Worm (Caenorhabditis elegans): ENCODE results near the gene unc-115.
A peak's percentile ranks its signal among the peaks of the same experiment; 100 is the strongest.

Gene unc-115

ce11 chrX:10148235-10148872, 1.7 kb downstream of the unc-115 start:
- TF ChIP-seq eyg-1 (tag; optimal IDR thresholded peaks at IDR 0.05) = no peak
- peak; percentile 11 for TF ChIP-seq ref-2 (tag; optimal IDR thresholded peaks at IDR 0.05)

- TF ChIP-seq ceh-14 (tag; optimal IDR thresholded peaks at IDR 0.05) (no peak), unc-42 (tag; optimal IDR thresholded peaks at IDR 0.05) (peak; percentile 85), ama-1 (optimal IDR thresholded peaks at IDR 0.05) (no peak)
Observed at ce11 chrX:10150918-10151317, 4.2 kb downstream of the unc-115 start.

- TF ChIP-seq syd-9 (tag; optimal IDR thresholded peaks at IDR 0.05) (no peak), nfya-1 (tag; optimal IDR thresholded peaks at IDR 0.05) (peak; percentile 27), unc-42 (tag; optimal IDR thresholded peaks at IDR 0.05) (peak; percentile 27), ceh-22 (tag; optimal IDR thresholded peaks at IDR 0.05) (no peak)
Observed at ce11 chrX:10154317-10154942, 7.7 kb downstream of the unc-115 start, which contains the start of gene F09B9.5. TSS of gene F09B9.5 (plus strand) at chrX:10154817.

ce11 chrX:10155127-10155526, 8.4 kb downstream of the unc-115 start:
- TF ChIP-seq ama-1 (optimal IDR thresholded peaks at IDR 0.05) = no peak
- TF ChIP-seq fkh-10 (GFP tag; optimal IDR thresholded peaks at IDR 0.05) = no peak
- no peak for TF ChIP-seq ceh-22 (tag; optimal IDR thresholded peaks at IDR 0.05)
- TF ChIP-seq unc-42 (tag; optimal IDR thresholded peaks at IDR 0.05) = peak; percentile 73
- no peak for TF ChIP-seq ceh-48 (tag; optimal IDR thresholded peaks at IDR 0.05)
- no peak for TF ChIP-seq sdc-2 (tag; optimal IDR thresholded peaks at IDR 0.05)
- no peak for TF ChIP-seq hlh-8 (tag; optimal IDR thresholded peaks at IDR 0.05)
- no peak for TF ChIP-seq madf-2 (tag; optimal IDR thresholded peaks at IDR 0.05)

- TF ChIP-seq madf-2 (tag; optimal IDR thresholded peaks at IDR 0.05) (no peak), nfya-1 (tag; optimal IDR thresholded peaks at IDR 0.05) (peak; percentile 50), unc-3 (GFP tag; conservative IDR thresholded peaks at IDR 0.05) (no peak), unc-3 (tag; optimal IDR thresholded peaks at IDR 0.05) (no peak), hlh-8 (tag; optimal IDR thresholded peaks at IDR 0.05) (no peak), odd-2 (tag; optimal IDR thresholded peaks at IDR 0.05) (no peak), mec-3 (tag; optimal IDR thresholded peaks at IDR 0.05; ENCODE audit: borderline replicate concordance) (no peak), ceh-19 (GFP tag; optimal IDR thresholded peaks at IDR 0.05) (no peak), nhr-232 (tag; optimal IDR thresholded peaks at IDR 0.05) (no peak), ztf-16 (tag; optimal IDR thresholded peaks at IDR 0.05) (no peak), ceh-9 (tag; optimal IDR thresholded peaks at IDR 0.05) (no peak), zip-5 (tag; optimal IDR thresholded peaks at IDR 0.05) (no peak), K02D7.2 (tag; optimal IDR thresholded peaks at IDR 0.05) (no peak), dmd-4 (tag; optimal IDR thresholded peaks at IDR 0.05; ENCODE audit: borderline replicate concordance) (no peak), ref-2 (tag; optimal IDR thresholded peaks at IDR 0.05) (peak; percentile 55), K09A11.1 (tag; optimal IDR thresholded peaks at IDR 0.05; ENCODE audit: insufficient read depth) (no peak), dve-1 (tag; optimal IDR thresholded peaks at IDR 0.05) (no peak), ceh-48 (tag; optimal IDR thresholded peaks at IDR 0.05) (no peak), pax-1 (tag; optimal IDR thresholded peaks at IDR 0.05) (no peak), sox-2 (GFP tag; IDR thresholded peaks at IDR 0.05) (no peak), hlh-13 (GFP tag; optimal IDR thresholded peaks at IDR 0.05) (no peak), tbx-2 (tag; optimal IDR thresholded peaks at IDR 0.05) (peak; percentile 8), sdc-2 (tag; optimal IDR thresholded peaks at IDR 0.05) (peak; percentile 35), pqm-1 (tag; optimal IDR thresholded peaks at IDR 0.05) (no peak), pag-3 (tag; optimal IDR thresholded peaks at IDR 0.05; ENCODE audit: borderline replicate concordance) (no peak), ceh-22 (tag; optimal IDR thresholded peaks at IDR 0.05) (no peak), ceh-2 (tag; optimal IDR thresholded peaks at IDR 0.05) (no peak), fkh-6 (tag; optimal IDR thresholded peaks at IDR 0.05) (no peak), rnt-1 (tag; optimal IDR thresholded peaks at IDR 0.05) (peak; percentile 46), ttx-3 (tag; optimal IDR thresholded peaks at IDR 0.05) (no peak), pha-4 (tag; optimal IDR thresholded peaks at IDR 0.05) (no peak), pha-2 (tag; optimal IDR thresholded peaks at IDR 0.05) (no peak), Y22D7AL.16 (tag; optimal IDR thresholded peaks at IDR 0.05) (no peak), fax-1 (tag; optimal IDR thresholded peaks at IDR 0.05) (no peak), ceh-45 (GFP tag; IDR thresholded peaks at IDR 0.05) (no peak), unc-42 (tag; optimal IDR thresholded peaks at IDR 0.05) (peak; percentile 22), ceh-24 (tag; optimal IDR thresholded peaks at IDR 0.05) (no peak)
Observed at ce11 chrX:10158716-10159115, 12.0 kb downstream of the unc-115 start, which contains the start of gene erd-2.1. TSS of gene erd-2.1 (minus strand) at chrX:10158829.
